Worm (Caenorhabditis elegans) whole organism, L4 larva: Measurements from ENCODE around the gene parn-1.

Source experiments
- Y48G9A.11 ChIP-seq: fragments of 200-800 bp; sonication (Bioruptor generic); IDR thresholded peaks from 2 replicates; pipeline ENCODE4 v1.3.6; 2022; ENCODE audit warnings: missing genetic modification reagents, missing genetic modification characterization, missing compliant biosample characterization
- ceh-62 ChIP-seq: sonication (generic microtip); optimal IDR thresholded peaks from 2 replicates; lab custom pipeline; 2017; ENCODE audit warnings: missing biosample characterization, missing genetic modification characterization
- egl-27 ChIP-seq: sonication (generic microtip); optimal IDR thresholded peaks from 3 replicates; lab custom pipeline; 2017; ENCODE audit warnings: missing biosample characterization, missing genetic modification reagents, missing genetic modification characterization

DNA sequence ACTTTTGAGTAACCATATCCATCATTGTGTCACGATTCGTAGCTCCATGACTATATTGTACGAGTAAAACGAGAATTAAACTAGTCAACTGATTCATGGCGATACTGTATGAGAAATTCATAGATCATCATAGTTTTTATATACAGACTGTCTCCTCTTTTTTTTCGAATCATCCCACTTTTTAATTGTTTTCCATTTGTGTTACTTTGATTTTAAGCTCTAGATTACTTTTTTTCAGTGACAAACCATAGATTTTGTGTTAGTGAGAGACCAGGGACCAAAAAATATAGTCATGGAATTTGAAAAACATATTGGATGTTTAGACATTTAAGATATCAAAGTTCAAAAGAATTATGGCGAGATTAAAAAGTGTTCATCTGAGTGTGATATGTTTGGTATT, 16.9 kb upstream of the parn-1 start, which contains the start of gene R11D1.3:
- TF ChIP-seq Y48G9A.11, result no peak
- TF ChIP-seq ceh-62 (tag; lab: Kevin White, UChicago), result no peak
- TF ChIP-seq egl-27 (tag; lab: Kevin White, UChicago), result no peak
